Worm (Caenorhabditis elegans) whole organism, L4 larva: ENCODE measurements around the gene F08G2.4.

Experiments used
- F10B5.3 ChIP-seq: sonication (generic microtip); optimal IDR thresholded peaks from 2 replicates; lab custom pipeline; 2016; ENCODE audit warnings: mild to moderate bottlenecking, missing genetic modification characterization, missing compliant biosample characterization
- R02D3.7 ChIP-seq: fragments of 150-350 bp; sonication (generic microtip); optimal IDR thresholded peaks from 3 replicates; lab custom pipeline; 2014; ENCODE audit warnings: missing biosample characterization, missing genetic modification characterization
- Y48G9A.11 ChIP-seq: fragments of 200-800 bp; sonication (Bioruptor generic); IDR thresholded peaks from 2 replicates; pipeline ENCODE4 v1.3.6; 2022; ENCODE audit warnings: missing genetic modification reagents, missing genetic modification characterization, missing compliant biosample characterization
- ceh-28 ChIP-seq: fragments of 150-350 bp; optimal IDR thresholded peaks from 2 replicates; lab custom pipeline; 2014; ENCODE audit warnings: missing biosample characterization, missing genetic modification reagents, missing genetic modification characterization
- fkh-10 ChIP-seq: fragments of 150-350 bp; optimal IDR thresholded peaks from 2 replicates; lab custom pipeline; 2014; ENCODE audit warnings: missing biosample characterization, missing genetic modification reagents, missing genetic modification characterization
- lin-29 ChIP-seq: fragments of 200-800 bp; sonication (Bioruptor generic); IDR thresholded peaks from 2 replicates; pipeline ENCODE4 v1.3.6; 2022; ENCODE audit warnings: missing genetic modification reagents, missing genetic modification characterization, missing compliant biosample characterization
- mxl-2 ChIP-seq: fragments of 200-800 bp; sonication (Bioruptor generic); conservative IDR thresholded peaks from 2 replicates; pipeline ENCODE4 v1.3.6; 2022; ENCODE audit warnings: missing genetic modification reagents, missing genetic modification characterization, missing compliant biosample characterization
- nhr-10 ChIP-seq: fragments of 150-350 bp; optimal IDR thresholded peaks from 2 replicates; lab custom pipeline; 2014; ENCODE audit warnings: missing biosample characterization, missing genetic modification characterization
- nhr-77 ChIP-seq: fragments of 150-350 bp; optimal IDR thresholded peaks from 2 replicates; lab custom pipeline; 2014; ENCODE audit warnings: missing biosample characterization, missing genetic modification characterization
- snpc-1.2 ChIP-seq: fragments of 200-800 bp; sonication (Bioruptor generic); IDR thresholded peaks from 2 replicates; pipeline ENCODE4 v1.3.6; 2022; ENCODE audit warnings: missing genetic modification reagents, missing genetic modification characterization, missing compliant biosample characterization
- snpc-4 ChIP-seq: fragments of 150-350 bp; optimal IDR thresholded peaks from 2 replicates; lab custom pipeline; 2014; ENCODE audit warnings: missing biosample characterization, missing genetic modification characterization
- zag-1 ChIP-seq: fragments of 150-350 bp; optimal IDR thresholded peaks from 2 replicates; lab custom pipeline; 2014; ENCODE audit warnings: missing biosample characterization, missing genetic modification characterization

- TF ChIP-seq F10B5.3 (tag; lab: Kevin White, UChicago) (no peak), Y48G9A.11 (GFP tag; lab: Robert Waterston, UW) (no peak), zag-1 (tag; lab: Kevin White, UChicago) (no peak), ceh-28 (tag; lab: Kevin White, UChicago) (peak; percentile 50), nhr-10 (tag; lab: Kevin White, UChicago) (no peak), snpc-1.2 (GFP tag; lab: Robert Waterston, UW) (no peak), mxl-2 (GFP tag; lab: Robert Waterston, UW) (no peak), R02D3.7 (no peak), fkh-10 (GFP tag; lab: Kevin White, UChicago) (no peak), nhr-77 (tag; lab: Kevin White, UChicago) (no peak), snpc-4 (no peak), lin-29 (GFP tag; lab: Robert Waterston, UW) (no peak)
These were observed 9.1 kb downstream of the F08G2.4 start for ce11 chrII:13839454-13839853.
